Worm (Caenorhabditis elegans): ENCODE measurements around the gene ZK616.65.

- TF ChIP-seq fos-1 (tag; optimal IDR thresholded peaks at IDR 0.05) (peak; percentile 76), peb-1 (tag; optimal IDR thresholded peaks at IDR 0.05) (no peak), lsy-2 (tag; optimal IDR thresholded peaks at IDR 0.05) (no peak), unc-55 (GFP tag; optimal IDR thresholded peaks at IDR 0.05) (no peak), ceh-16 (tag; optimal IDR thresholded peaks at IDR 0.05) (no peak), ceh-82 (tag; optimal IDR thresholded peaks at IDR 0.05) (no peak), ama-1 (optimal IDR thresholded peaks at IDR 0.05) (no peak), snpc-4 (tag; optimal IDR thresholded peaks at IDR 0.05) (no peak), mdl-1 (tag; optimal IDR thresholded peaks at IDR 0.05) (no peak), mab-5 (tag; optimal IDR thresholded peaks at IDR 0.05) (no peak)
These were observed 34.0 kb downstream of the ZK616.65 start, which contains the start of gene elo-5 for ce11 chrIV:5377062-5377461.
